Fruit fly (Drosophila melanogaster) whole organism: ENCODE data around the gene CG32225.

ENCODE experiments used
- CG8478 ChIP-seq: fragments of >200 bp; optimal IDR thresholded peaks from 2 replicates; lab custom pipeline; 2018; ENCODE audit warnings: inconsistent platforms
- Dll ChIP-seq: fragments of >200 bp; optimal IDR thresholded peaks from 2 replicates; lab custom pipeline; 2017
- EcR ChIP-seq, 2 experiments: fragments of >200 bp; optimal IDR thresholded peaks; 2 replicates each; lab custom pipeline; 2017; ENCODE audit warnings: missing biosample characterization in 2 of 2, missing genetic modification characterization in 2 of 2, missing genetic modification reagents in 2 of 2
- pan ChIP-seq: fragments of >200 bp; optimal IDR thresholded peaks from 2 replicates; lab custom pipeline; 2017
- psq ChIP-seq: fragments of >200 bp; optimal IDR thresholded peaks from 2 replicates; lab custom pipeline; 2017
- usp ChIP-seq: fragments of >200 bp; optimal IDR thresholded peaks from 2 replicates; lab custom pipeline; 2017; ENCODE audit warnings: missing biosample characterization, missing genetic modification characterization, mixed read lengths

DNA sequence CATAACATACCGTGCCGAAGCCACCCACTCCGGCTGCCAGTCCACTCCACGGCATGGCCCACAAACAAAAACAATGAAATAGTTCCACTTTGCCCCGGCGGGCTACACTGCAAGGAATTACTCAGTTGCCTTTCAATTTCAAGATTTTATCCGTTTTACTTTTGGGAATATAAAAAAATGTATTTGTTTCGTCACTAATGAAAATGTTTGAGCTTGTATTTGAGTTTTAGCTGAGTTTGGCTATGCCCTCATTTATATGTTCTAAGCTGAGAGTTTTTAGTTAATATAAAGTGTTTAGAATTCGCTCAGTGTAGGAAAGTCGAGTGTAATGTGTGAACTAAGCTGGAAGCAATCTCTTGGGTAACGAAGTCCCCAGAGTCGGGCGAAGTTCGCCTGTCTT, 29.5 kb downstream of the CG32225 start:
- TF ChIP-seq usp (GFP tag; lab: Kevin White, UChicago) (no peak), CG8478 (lab: Kevin White, UChicago) (no peak), Dll (no peak), pan (no peak), EcR (GFP tag; optimal IDR thresholded peaks at IDR 0.05; lab: Kevin White, UChicago) (no peak), psq (lab: Kevin White, UChicago) (no peak)
